Fruit fly (Drosophila melanogaster) Kc167 (cell line): ENCODE data around the gene GstD5.

Source experiments
- Myc ChIP-seq: fragments of >200 bp; optimal IDR thresholded peaks from 2 replicates; lab custom pipeline; 2017; ENCODE audit warnings: missing external identifiers
- ttk ChIP-seq: sonication (Bioruptor generic); optimal IDR thresholded peaks from 2 replicates; lab custom pipeline; 2017; ENCODE audit warnings: missing external identifiers

dm6 chr3R:12385949-12386348 lies 10.4 kb downstream of the GstD5 start, which contains the start of gene Sol1:
- TF ChIP-seq ttk (lab: Kevin White, UChicago) (no peak), Myc (no peak)
